Comparison of ENCODE assay signal across 2 fruit fly cellular contexts in the genomic region with DNA sequence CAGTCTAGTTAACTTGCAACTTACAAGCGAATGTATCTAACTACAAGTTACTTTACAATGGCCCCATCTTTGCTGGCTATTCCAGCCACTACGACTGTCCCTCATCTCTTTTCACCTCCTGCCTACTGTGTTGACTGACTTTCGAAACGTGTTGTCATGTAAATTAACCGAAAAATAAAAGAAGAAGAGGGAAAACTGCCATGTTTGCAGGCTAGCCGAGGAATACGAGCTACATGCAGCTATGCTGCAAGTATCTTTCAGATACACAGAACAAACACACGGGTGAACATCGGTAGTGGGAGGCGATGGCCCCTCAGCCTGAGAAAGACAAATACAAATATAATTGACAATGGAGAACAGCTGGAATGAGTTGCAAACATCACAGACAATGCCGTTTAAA.
TF ChIP-seq lines count a peak whose summit lies in the region.

No protein-coding gene starts in this region.

- TF ChIP-seq CTCF in whole organism, embryonic (GFP tag; optimal IDR thresholded peaks at IDR 0.05; lab: Kevin White, UChicago) = no peak

TF ChIP-seq in whole organism, embryonic, 481 proteins besides CTCF, POLR2A, EP300 and RAD21:
- no peak for TF ChIP-seq Myb (GFP tag; optimal IDR thresholded peaks at IDR 0.05; lab: Kevin White, UChicago)
- TF ChIP-seq CG17385 (GFP tag; optimal IDR thresholded peaks at IDR 0.05; lab: Kevin White, UChicago) = peak; percentile 25
- peak in 1 of 2 experiments; percentile 31 for TF ChIP-seq eve (GFP tag; optimal IDR thresholded peaks at IDR 0.05; lab: Kevin White, UChicago)
- TF ChIP-seq kni (GFP tag; optimal IDR thresholded peaks at IDR 0.05; lab: Kevin White, UChicago) = peak; percentile 68
- TF ChIP-seq nau (GFP tag; optimal IDR thresholded peaks at IDR 0.05; lab: Kevin White, UChicago) = peak; percentile 18
- peak; percentile 14 for TF ChIP-seq Med (GFP tag; lab: Kevin White, UChicago)
- TF ChIP-seq CG1603 (tag; optimal IDR thresholded peaks at IDR 0.05; lab: Kevin White, UChicago) = peak; percentile 6
- TF ChIP-seq Atf3 (GFP tag; optimal IDR thresholded peaks at IDR 0.05; lab: Kevin White, UChicago) = no peak
- TF ChIP-seq Nf-YB (GFP tag; optimal IDR thresholded peaks at IDR 0.05; lab: Kevin White, UChicago) = no peak
- 0 out of 3 replicates have a peak, but pooled peaks have one; percentile 38 for TF ChIP-seq ci (GFP tag; IDR thresholded peaks at IDR 0.05; lab: Robert Waterston, UW)
- TF ChIP-seq CG2875 (GFP tag; optimal IDR thresholded peaks at IDR 0.05; lab: Kevin White, UChicago) = peak; percentile 18
- TF ChIP-seq gcm (GFP tag; optimal IDR thresholded peaks at IDR 0.05; lab: Kevin White, UChicago) = no peak
- TF ChIP-seq Hr39 (optimal IDR thresholded peaks at IDR 0.05; lab: Kevin White, UChicago) = no peak
- peak; percentile 20; the same call in 1 of the 2 replicates for TF ChIP-seq Awh (GFP tag; IDR thresholded peaks at IDR 0.05; lab: Robert Waterston, UW)
- TF ChIP-seq Xrp1 (GFP tag; IDR thresholded peaks at IDR 0.05; lab: Robert Waterston, UW) = 0 out of 2 replicates have a peak, but pooled peaks have one; percentile 11
- TF ChIP-seq CG11695 (GFP tag; IDR thresholded peaks at IDR 0.05; lab: Robert Waterston, UW) = 0 out of 3 replicates have a peak, but pooled peaks have one; percentile 9
- TF ChIP-seq Asciz (GFP tag; optimal IDR thresholded peaks at IDR 0.05; lab: Kevin White, UChicago) = peak; percentile 25
- TF ChIP-seq Lhr (GFP tag; optimal IDR thresholded peaks at IDR 0.05; lab: Kevin White, UChicago) = no peak
- TF ChIP-seq ATbp (GFP tag; optimal IDR thresholded peaks at IDR 0.05; lab: Kevin White, UChicago) = peak; percentile 35
- 0 out of 2 replicates have a peak, but pooled peaks have one; percentile 14 for TF ChIP-seq CG4360 (GFP tag; IDR thresholded peaks at IDR 0.05; lab: Robert Waterston, UW)
- no peak for TF ChIP-seq CG14050 (GFP tag; IDR thresholded peaks at IDR 0.05; lab: Robert Waterston, UW)
- TF ChIP-seq CG10431 (GFP tag; optimal IDR thresholded peaks at IDR 0.05; lab: Kevin White, UChicago) = peak; percentile 86
TF ChIP-seq in whole organism, embryonic: peak in this region for 15.

TF ChIP-seq in whole organism, prepupa, 60 proteins besides CTCF, POLR2A, EP300 and RAD21:
- TF ChIP-seq CG9139 (GFP tag; optimal IDR thresholded peaks at IDR 0.05; lab: Kevin White, UChicago) = no peak
- no peak for TF ChIP-seq CG6808 (GFP tag; optimal IDR thresholded peaks at IDR 0.05; lab: Kevin White, UChicago)
- TF ChIP-seq Blimp-1 (GFP tag; optimal IDR thresholded peaks at IDR 0.05; lab: Kevin White, UChicago) = no peak
- TF ChIP-seq CG3032 (tag; optimal IDR thresholded peaks at IDR 0.05; lab: Kevin White, UChicago) = no peak
- no peak for TF ChIP-seq CG1621 (tag; optimal IDR thresholded peaks at IDR 0.05; lab: Kevin White, UChicago)
- TF ChIP-seq CG8119 (GFP tag; IDR thresholded peaks at IDR 0.05; lab: Robert Waterston, UW) = 0 out of 3 replicates have a peak, but pooled peaks have one; percentile 26
- no peak for TF ChIP-seq CG11762 (GFP tag; optimal IDR thresholded peaks at IDR 0.05; lab: Kevin White, UChicago; ENCODE audit: insufficient read depth)
- no peak for TF ChIP-seq CG8319 (GFP tag; optimal IDR thresholded peaks at IDR 0.05; lab: Kevin White, UChicago)
- no peak for TF ChIP-seq CG6163 (GFP tag; IDR thresholded peaks at IDR 0.05; lab: Robert Waterston, UW)
- no peak for TF ChIP-seq topi (GFP tag; optimal IDR thresholded peaks at IDR 0.05; lab: Kevin White, UChicago)
- no peak for TF ChIP-seq Ets96B (tag; optimal IDR thresholded peaks at IDR 0.05; lab: Kevin White, UChicago)
- TF ChIP-seq Gug (GFP tag; IDR thresholded peaks at IDR 0.05; lab: Robert Waterston, UW) = no peak
- TF ChIP-seq fkh (GFP tag; optimal IDR thresholded peaks at IDR 0.05; lab: Kevin White, UChicago) = peak; percentile 39
- no peak for TF ChIP-seq Lpt (GFP tag; optimal IDR thresholded peaks at IDR 0.05; lab: Kevin White, UChicago)
- TF ChIP-seq CG11294 (GFP tag; IDR thresholded peaks at IDR 0.05; lab: Robert Waterston, UW) = no peak
- TF ChIP-seq fd59A (GFP tag; optimal IDR thresholded peaks at IDR 0.05; lab: Kevin White, UChicago) = no peak
- TF ChIP-seq CG15336 (GFP tag; IDR thresholded peaks at IDR 0.05; lab: Robert Waterston, UW) = no peak
- TF ChIP-seq eg (GFP tag; IDR thresholded peaks at IDR 0.05; lab: Robert Waterston, UW) = no peak
- TF ChIP-seq Met (GFP tag; optimal IDR thresholded peaks at IDR 0.05; lab: Kevin White, UChicago) = no peak
- no peak for TF ChIP-seq Eip75B (GFP tag; optimal IDR thresholded peaks at IDR 0.05; lab: Kevin White, UChicago)
- TF ChIP-seq esn (GFP tag; optimal IDR thresholded peaks at IDR 0.05; lab: Kevin White, UChicago) = no peak
- no peak for TF ChIP-seq lz (GFP tag; optimal IDR thresholded peaks at IDR 0.05; lab: Kevin White, UChicago)
- peak; percentile 29 for TF ChIP-seq Eip78C (GFP tag; lab: Kevin White, UChicago)
- no peak for TF ChIP-seq CG10669 (GFP tag; optimal IDR thresholded peaks at IDR 0.05; lab: Kevin White, UChicago)
